Worm (Caenorhabditis elegans) whole organism, L4 larva: ENCODE measurements around the gene F22B3.8.

ENCODE experiments used
- D1046.2 ChIP-seq: fragments of 200-800 bp; sonication (Bioruptor generic); IDR thresholded peaks from 2 replicates; pipeline ENCODE4 v1.3.6; 2022; ENCODE audit warnings: missing genetic modification characterization, missing compliant biosample characterization
- F10B5.3 ChIP-seq: sonication (generic microtip); optimal IDR thresholded peaks from 2 replicates; lab custom pipeline; 2016; ENCODE audit warnings: mild to moderate bottlenecking, missing genetic modification characterization, missing compliant biosample characterization
- T26A8.4 ChIP-seq: fragments of 200-800 bp; sonication (Bioruptor generic); IDR thresholded peaks from 2 replicates; pipeline ENCODE4 v1.3.6; 2022; ENCODE audit warnings: missing genetic modification characterization, missing compliant biosample characterization
- Y5F2A.4 ChIP-seq: fragments of 200-800 bp; sonication (Bioruptor generic); optimal IDR thresholded peaks from 2 replicates; lab custom pipeline; 2018; ENCODE audit warnings: mild to moderate bottlenecking, missing genetic modification characterization, missing compliant biosample characterization
- ZK337.2 ChIP-seq: fragments of 200-800 bp; sonication (Bioruptor generic); IDR thresholded peaks from 2 replicates; pipeline ENCODE4 v1.3.6; 2022; ENCODE audit warnings: missing genetic modification reagents, missing genetic modification characterization, missing compliant biosample characterization
- ZK546.5 ChIP-seq, 2 experiments: sonication (generic microtip); optimal IDR thresholded peaks; 2 replicates each; lab custom pipeline; 2017; ENCODE audit warnings: missing biosample characterization in 2 of 2, missing genetic modification characterization in 2 of 2
- aly-2 ChIP-seq: sonication (generic microtip); optimal IDR thresholded peaks from 2 replicates; lab custom pipeline; 2018; ENCODE audit warnings: missing biosample characterization, missing genetic modification characterization
- attf-4 ChIP-seq: sonication (generic microtip); optimal IDR thresholded peaks from 3 replicates; lab custom pipeline; 2017; ENCODE audit warnings: missing biosample characterization, missing genetic modification characterization
- ceh-20 ChIP-seq: fragments of 200-800 bp; sonication (Bioruptor generic); IDR thresholded peaks from 2 replicates; pipeline ENCODE4 v1.3.6; 2022; ENCODE audit warnings: missing genetic modification reagents, missing genetic modification characterization, missing compliant biosample characterization
- ceh-28 ChIP-seq: fragments of 150-350 bp; optimal IDR thresholded peaks from 2 replicates; lab custom pipeline; 2014; ENCODE audit warnings: missing biosample characterization, missing genetic modification reagents, missing genetic modification characterization
- ceh-32 ChIP-seq: sonication (generic microtip); optimal IDR thresholded peaks from 2 replicates; lab custom pipeline; 2016; ENCODE audit warnings: mild to moderate bottlenecking, missing genetic modification characterization, missing compliant biosample characterization; ENCODE audit not compliant: poor library complexity
- ceh-82 ChIP-seq: sonication (generic microtip); optimal IDR thresholded peaks from 2 replicates; lab custom pipeline; 2017; ENCODE audit warnings: missing biosample characterization, missing genetic modification characterization
- ces-1 ChIP-seq: fragments of 150-350 bp; sonication (generic microtip); optimal IDR thresholded peaks from 4 replicates; lab custom pipeline; 2014; ENCODE audit warnings: missing biosample characterization, missing genetic modification reagents, missing genetic modification characterization
- daf-12 ChIP-seq: fragments of 150-350 bp; optimal IDR thresholded peaks from 2 replicates; lab custom pipeline; 2014; ENCODE audit warnings: missing biosample characterization, missing genetic modification reagents, missing genetic modification characterization
- daf-16 ChIP-seq, 3 experiments: sonication (generic microtip); optimal IDR thresholded peaks; 2 replicates each; lab custom pipeline; 2016 to 2017; ENCODE audit warnings: missing genetic modification characterization in 3 of 3, missing genetic modification reagents in 3 of 3, mild to moderate bottlenecking in 2 of 3, missing compliant biosample characterization in 2 of 3, missing biosample characterization in 1 of 3, moderate library complexity in 1 of 3
- daf-19 ChIP-seq: fragments of 200-800 bp; sonication (Bioruptor generic); conservative IDR thresholded peaks from 2 replicates; pipeline ENCODE4 v1.3.6; 2022; ENCODE audit warnings: missing genetic modification characterization, missing compliant biosample characterization
- dmd-8 ChIP-seq: fragments of 200-800 bp; sonication (Bioruptor generic); IDR thresholded peaks from 2 replicates; pipeline ENCODE4 v1.3.6; 2022; ENCODE audit warnings: missing genetic modification characterization, missing compliant biosample characterization
- dmd-9 ChIP-seq: fragments of 200-800 bp; sonication (Bioruptor generic); IDR thresholded peaks from 2 replicates; pipeline ENCODE4 v1.3.6; 2022; ENCODE audit warnings: missing genetic modification reagents, missing genetic modification characterization, missing compliant biosample characterization
- dpl-1 ChIP-seq: fragments of 150-350 bp; optimal IDR thresholded peaks from 2 replicates; lab custom pipeline; 2014; ENCODE audit warnings: missing biosample characterization, missing genetic modification reagents, missing genetic modification characterization
- dve-1 ChIP-seq: sonication (generic microtip); optimal IDR thresholded peaks from 2 replicates; lab custom pipeline; 2017; ENCODE audit warnings: antibody characterized with exemption, mild to moderate bottlenecking, missing genetic modification characterization, missing compliant biosample characterization; ENCODE audit not compliant: insufficient read depth
- egl-43 ChIP-seq: fragments of 200-800 bp; sonication (Bioruptor generic); IDR thresholded peaks from 2 replicates; pipeline ENCODE4 v1.3.6; 2022; ENCODE audit warnings: missing genetic modification reagents, missing genetic modification characterization, missing compliant biosample characterization
- hlh-11 ChIP-seq: fragments of 200-800 bp; sonication (Bioruptor generic); optimal IDR thresholded peaks from 2 replicates; lab custom pipeline; 2018; ENCODE audit warnings: mild to moderate bottlenecking, missing genetic modification characterization, missing compliant biosample characterization
- hlh-30 ChIP-seq: sonication (generic microtip); optimal IDR thresholded peaks from 2 replicates; lab custom pipeline; 2017; ENCODE audit warnings: antibody characterized with exemption, mild to moderate bottlenecking, missing genetic modification characterization, missing compliant biosample characterization; ENCODE audit not compliant: insufficient read depth
- jun-1 ChIP-seq: fragments of 150-350 bp; optimal IDR thresholded peaks from 2 replicates; lab custom pipeline; 2014; ENCODE audit warnings: missing biosample characterization, missing genetic modification reagents, missing genetic modification characterization
- lin-1 ChIP-seq: fragments of 200-800 bp; sonication (Bioruptor generic); IDR thresholded peaks from 2 replicates; pipeline ENCODE4 v1.3.6; 2022; ENCODE audit warnings: missing genetic modification reagents, missing genetic modification characterization, missing compliant biosample characterization
- lin-13 ChIP-seq: fragments of 150-350 bp; optimal IDR thresholded peaks from 2 replicates; lab custom pipeline; 2014; ENCODE audit warnings: missing biosample characterization, missing genetic modification reagents, missing genetic modification characterization
- lin-15B ChIP-seq: fragments of 150-350 bp; sonication (generic microtip); optimal IDR thresholded peaks from 3 replicates; lab custom pipeline; 2014; ENCODE audit warnings: missing biosample characterization, missing genetic modification characterization
- lin-29 ChIP-seq: fragments of 200-800 bp; sonication (Bioruptor generic); IDR thresholded peaks from 2 replicates; pipeline ENCODE4 v1.3.6; 2022; ENCODE audit warnings: missing genetic modification reagents, missing genetic modification characterization, missing compliant biosample characterization
- lin-38 ChIP-seq: fragments of 200-800 bp; sonication (Bioruptor generic); IDR thresholded peaks from 2 replicates; pipeline ENCODE4 v1.3.6; 2022; ENCODE audit warnings: missing genetic modification reagents, missing genetic modification characterization, missing compliant biosample characterization
- lin-39 ChIP-seq: fragments of 150-350 bp; optimal IDR thresholded peaks from 2 replicates; lab custom pipeline; 2014; ENCODE audit warnings: missing biosample characterization, missing genetic modification reagents, missing genetic modification characterization
- lir-3 ChIP-seq: sonication (generic microtip); optimal IDR thresholded peaks from 2 replicates; lab custom pipeline; 2016; ENCODE audit warnings: mild to moderate bottlenecking, missing genetic modification characterization, missing compliant biosample characterization
- madf-9 ChIP-seq: fragments of 200-800 bp; sonication (Bioruptor generic); conservative IDR thresholded peaks from 2 replicates; pipeline ENCODE4 v1.3.6; 2022; ENCODE audit warnings: missing genetic modification reagents, missing genetic modification characterization, missing compliant biosample characterization
- mxl-2 ChIP-seq: fragments of 200-800 bp; sonication (Bioruptor generic); conservative IDR thresholded peaks from 2 replicates; pipeline ENCODE4 v1.3.6; 2022; ENCODE audit warnings: missing genetic modification reagents, missing genetic modification characterization, missing compliant biosample characterization
- mxl-3 ChIP-seq: fragments of 200-800 bp; sonication (Bioruptor generic); optimal IDR thresholded peaks from 2 replicates; lab custom pipeline; 2018; ENCODE audit warnings: mild to moderate bottlenecking, missing genetic modification characterization, missing compliant biosample characterization
- nhr-102 ChIP-seq: sonication (generic microtip); optimal IDR thresholded peaks from 2 replicates; lab custom pipeline; 2016; ENCODE audit warnings: mild to moderate bottlenecking, missing genetic modification characterization, moderate library complexity, missing compliant biosample characterization
- nhr-11 ChIP-seq: fragments of 150-350 bp; optimal IDR thresholded peaks from 2 replicates; lab custom pipeline; 2014; ENCODE audit warnings: missing biosample characterization, missing genetic modification characterization
- nhr-237 ChIP-seq: sonication (generic microtip); optimal IDR thresholded peaks from 2 replicates; lab custom pipeline; 2017; ENCODE audit warnings: missing biosample characterization, missing genetic modification characterization
- nhr-25 ChIP-seq: sonication (generic microtip); optimal IDR thresholded peaks from 2 replicates; lab custom pipeline; 2017; ENCODE audit warnings: missing genetic modification characterization, mild to moderate bottlenecking, missing compliant biosample characterization, antibody characterized with exemption, moderate library complexity, borderline replicate concordance; ENCODE audit not compliant: insufficient read depth
- nhr-28 ChIP-seq: fragments of 150-350 bp; optimal IDR thresholded peaks from 2 replicates; lab custom pipeline; 2014; ENCODE audit warnings: missing biosample characterization, missing genetic modification characterization
- nhr-41 ChIP-seq: fragments of 200-800 bp; sonication (Bioruptor generic); IDR thresholded peaks from 2 replicates; pipeline ENCODE4 v1.3.6; 2022; ENCODE audit warnings: missing genetic modification reagents, missing genetic modification characterization, missing compliant biosample characterization
- nhr-48 ChIP-seq: sonication (generic microtip); optimal IDR thresholded peaks from 2 replicates; lab custom pipeline; 2016; ENCODE audit warnings: mild to moderate bottlenecking, missing genetic modification characterization, missing compliant biosample characterization
- nhr-6 ChIP-seq: fragments of 150-350 bp; optimal IDR thresholded peaks from 2 replicates; lab custom pipeline; 2014; ENCODE audit warnings: missing biosample characterization, missing genetic modification characterization
- nhr-76 ChIP-seq: fragments of 150-350 bp; optimal IDR thresholded peaks from 2 replicates; lab custom pipeline; 2014; ENCODE audit warnings: missing biosample characterization, missing genetic modification characterization
- pha-4 ChIP-seq, 2 experiments: fragments of 150-350 bp in 1 of 2; fragments of 200-800 bp in 1 of 2; sonication (Bioruptor generic) in 1 of 2; IDR thresholded peaks in 1 of 2; optimal IDR thresholded peaks in 1 of 2; 2 replicates each; pipeline versions ENCODE4 v1.3.6 to Lab custom; 2014 to 2022; ENCODE audit warnings: missing genetic modification characterization in 2 of 2, missing genetic modification reagents in 2 of 2, missing biosample characterization in 1 of 2, missing compliant biosample characterization in 1 of 2
- spr-3 ChIP-seq: fragments of 200-800 bp; sonication (Bioruptor generic); optimal IDR thresholded peaks from 2 replicates; lab custom pipeline; 2018; ENCODE audit warnings: mild to moderate bottlenecking, missing genetic modification characterization, missing compliant biosample characterization
- tra-1 ChIP-seq: fragments of 200-800 bp; sonication (Bioruptor generic); IDR thresholded peaks from 2 replicates; pipeline ENCODE4 v1.3.6; 2022; ENCODE audit warnings: missing genetic modification reagents, missing genetic modification characterization, missing compliant biosample characterization
- zag-1 ChIP-seq: fragments of 150-350 bp; optimal IDR thresholded peaks from 2 replicates; lab custom pipeline; 2014; ENCODE audit warnings: missing biosample characterization, missing genetic modification characterization
- zip-11 ChIP-seq: fragments of 200-800 bp; sonication (Bioruptor generic); IDR thresholded peaks from 2 replicates; pipeline ENCODE4 v1.3.6; 2022; ENCODE audit warnings: missing genetic modification characterization, missing compliant biosample characterization
- ztf-11 ChIP-seq: fragments of 150-350 bp; optimal IDR thresholded peaks from 2 replicates; lab custom pipeline; 2014; ENCODE audit warnings: missing biosample characterization, missing genetic modification characterization
- ztf-7 ChIP-seq: fragments of 150-350 bp; optimal IDR thresholded peaks from 2 replicates; lab custom pipeline; 2014; ENCODE audit warnings: missing biosample characterization, missing genetic modification characterization

Gene F22B3.8

DNA sequence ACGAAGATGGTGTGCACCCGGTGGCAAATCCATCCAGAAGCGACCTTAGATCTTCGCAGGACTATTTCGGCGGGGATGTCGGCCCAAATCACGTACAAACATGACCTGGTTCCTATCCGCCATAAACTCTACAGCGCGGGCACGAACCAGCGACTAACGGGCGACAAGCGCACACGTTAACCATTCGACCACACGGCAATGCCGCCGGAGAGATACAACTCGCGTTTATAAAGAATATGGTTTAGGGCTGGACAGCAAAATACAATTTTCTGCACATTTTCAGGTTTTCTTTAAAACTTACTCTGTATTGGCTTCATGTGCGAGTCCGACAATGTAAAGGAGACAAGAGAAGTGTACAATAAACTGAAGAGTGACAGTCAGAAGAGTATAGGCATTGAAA is 49.3 kb upstream of the F22B3.8 start (continued):
- TF ChIP-seq nhr-48 (tag; lab: Kevin White, UChicago), result peak; percentile 68
- TF ChIP-seq nhr-25 (tag; lab: Kevin White, UChicago), result no peak
- no peak for TF ChIP-seq lin-39 (tag; lab: Kevin White, UChicago)
- TF ChIP-seq ZK337.2, result peak; percentile 86
- TF ChIP-seq lin-13 (GFP tag; lab: Kevin White, UChicago), result peak; percentile 85
- TF ChIP-seq nhr-28 (tag; lab: Kevin White, UChicago), result peak; percentile 24
- TF ChIP-seq D1046.2 (GFP tag; lab: Robert Waterston, UW), result peak; percentile 93
- TF ChIP-seq zag-1 (tag; lab: Kevin White, UChicago), result no peak
- TF ChIP-seq lin-1 (GFP tag; lab: Robert Waterston, UW), result peak; percentile 93
- TF ChIP-seq F10B5.3, result peak; percentile 85
- peak; percentile 89 for TF ChIP-seq Y5F2A.4
- no peak for TF ChIP-seq nhr-237 (tag; lab: Kevin White, UChicago)
- TF ChIP-seq dmd-9, result peak; percentile 89
- peak; percentile 73 for TF ChIP-seq hlh-30 (tag; lab: Kevin White, UChicago)
- no peak for TF ChIP-seq ceh-32
- no peak for TF ChIP-seq ces-1 (GFP tag; lab: Kevin White, UChicago)
- no peak for TF ChIP-seq ztf-11
- peak; percentile 27 for TF ChIP-seq dpl-1 (GFP tag; lab: Kevin White, UChicago)
- peak; percentile 99 for TF ChIP-seq dmd-8 (GFP tag; lab: Robert Waterston, UW)
- TF ChIP-seq ZK546.5 (tag; optimal IDR thresholded peaks at IDR 0.05; lab: Kevin White, UChicago), result no peak
- TF ChIP-seq nhr-6 (tag; lab: Kevin White, UChicago), result peak; percentile 5
- TF ChIP-seq hlh-11 (tag; lab: Kevin White, UChicago), result peak; percentile 78
- TF ChIP-seq daf-19 (GFP tag; lab: Robert Waterston, UW), result peak; percentile 92
- peak; percentile 90 for TF ChIP-seq zip-11 (GFP tag; lab: Robert Waterston, UW)
- peak; percentile 77 for TF ChIP-seq jun-1
- TF ChIP-seq nhr-102 (tag; lab: Kevin White, UChicago), result peak; percentile 76
- no peak for TF ChIP-seq ceh-82 (tag; lab: Kevin White, UChicago)
- peak; percentile 85 for TF ChIP-seq spr-3
- peak; percentile 81 for TF ChIP-seq aly-2 (tag; lab: Kevin White, UChicago)
- peak; percentile 96 for TF ChIP-seq tra-1 (GFP tag; lab: Robert Waterston, UW)
- peak; percentile 99 for TF ChIP-seq egl-43 (GFP tag; lab: Robert Waterston, UW)
- no peak for TF ChIP-seq lin-15B (tag; lab: Kevin White, UChicago)
- TF ChIP-seq nhr-11 (tag; lab: Kevin White, UChicago), result peak; percentile 34
- peak; percentile 91 for TF ChIP-seq lir-3 (tag; lab: Kevin White, UChicago)
- peak; percentile 83 for TF ChIP-seq lin-29
- peak; percentile 90 for TF ChIP-seq T26A8.4
- TF ChIP-seq ceh-28 (tag; lab: Kevin White, UChicago), result no peak
- peak; percentile 59 to 91 for TF ChIP-seq daf-16 (GFP tag; optimal IDR thresholded peaks at IDR 0.05; lab: Kevin White, UChicago)
- peak; percentile 73 for TF ChIP-seq daf-16 (tag; optimal IDR thresholded peaks at IDR 0.05; lab: Kevin White, UChicago)
- peak; percentile 91 for TF ChIP-seq mxl-2 (GFP tag; lab: Robert Waterston, UW)
- peak; percentile 45 for TF ChIP-seq ztf-7 (tag; lab: Kevin White, UChicago)
- TF ChIP-seq madf-9 (GFP tag; lab: Robert Waterston, UW), result peak; percentile 91; the same call in 1 of the 2 replicates
- TF ChIP-seq nhr-41, result peak; percentile 87
- no peak for TF ChIP-seq daf-12 (tag; lab: Kevin White, UChicago)
- TF ChIP-seq attf-4 (tag; lab: Kevin White, UChicago), result no peak
- no peak for TF ChIP-seq nhr-76 (tag; lab: Kevin White, UChicago)
- peak; percentile 87 for TF ChIP-seq ceh-20 (GFP tag; lab: Robert Waterston, UW)
- peak; percentile 88 for TF ChIP-seq mxl-3 (GFP tag; lab: Kevin White, UChicago)
- peak; percentile 86 for TF ChIP-seq lin-38 (GFP tag; lab: Robert Waterston, UW)
- TF ChIP-seq pha-4 (GFP tag; IDR thresholded peaks at IDR 0.05; lab: Robert Waterston, UW), result peak; percentile 95; the same call in 1 of the 2 replicates
- TF ChIP-seq pha-4 (tag; optimal IDR thresholded peaks at IDR 0.05; lab: Kevin White, UChicago), result no peak
- TF ChIP-seq dve-1 (tag; lab: Kevin White, UChicago), result peak; percentile 75
